Worm (Caenorhabditis elegans): ENCODE results near the gene F42A8.1.

DNA sequence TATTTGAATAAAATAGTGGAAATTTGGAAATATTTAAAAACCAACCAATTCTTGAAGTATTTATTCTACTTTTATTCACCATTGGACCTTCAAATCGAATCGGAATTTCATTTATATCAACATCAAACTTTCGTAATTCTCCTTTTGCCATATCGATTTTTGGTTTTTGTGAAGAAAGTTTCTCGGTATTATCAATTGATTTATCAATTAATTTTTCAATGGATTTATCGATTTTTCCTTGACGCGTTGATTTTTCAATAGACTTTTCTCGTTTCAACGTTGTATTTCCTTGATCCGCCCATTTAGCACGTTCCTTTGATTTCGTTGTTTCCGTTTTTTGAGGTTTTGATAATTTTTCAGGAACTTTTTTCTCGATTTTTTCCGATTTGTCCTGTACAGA lies 23.0 kb upstream of the F42A8.1 start:
- TF ChIP-seq unc-39 (tag; optimal IDR thresholded peaks at IDR 0.05): no peak
- TF ChIP-seq pha-4 (tag; optimal IDR thresholded peaks at IDR 0.05): no peak
- TF ChIP-seq nhr-12 (tag; optimal IDR thresholded peaks at IDR 0.05): no peak
- no peak for TF ChIP-seq elt-1 (tag; optimal IDR thresholded peaks at IDR 0.05; ENCODE audit: borderline replicate concordance, insufficient read depth)
- no peak for TF ChIP-seq snpc-4 (tag; optimal IDR thresholded peaks at IDR 0.05)
- TF ChIP-seq lsy-2 (tag; optimal IDR thresholded peaks at IDR 0.05): no peak
- no peak for TF ChIP-seq lin-13 (tag; optimal IDR thresholded peaks at IDR 0.05)
- TF ChIP-seq ceh-43 (GFP tag; optimal IDR thresholded peaks at IDR 0.05): no peak
- TF ChIP-seq unc-62 (GFP tag; optimal IDR thresholded peaks at IDR 0.05): no peak
